Worm (Caenorhabditis elegans) whole organism, L4 larva: ENCODE results near the gene nhr-257.

Experiments
- D1046.2 ChIP-seq: fragments of 200-800 bp; sonication (Bioruptor generic); IDR thresholded peaks from 2 replicates; pipeline ENCODE4 v1.3.6; 2022; ENCODE audit warnings: missing genetic modification characterization, missing compliant biosample characterization
- F10B5.3 ChIP-seq: sonication (generic microtip); optimal IDR thresholded peaks from 2 replicates; lab custom pipeline; 2016; ENCODE audit warnings: mild to moderate bottlenecking, missing genetic modification characterization, missing compliant biosample characterization
- F37D6.2 ChIP-seq: sonication (generic microtip); optimal IDR thresholded peaks from 2 replicates; lab custom pipeline; 2016; ENCODE audit warnings: mild to moderate bottlenecking, missing genetic modification characterization, missing compliant biosample characterization
- F49E8.2 ChIP-seq: sonication (generic microtip); optimal IDR thresholded peaks from 2 replicates; lab custom pipeline; 2016; ENCODE audit warnings: missing compliant biosample characterization, mild to moderate bottlenecking, missing genetic modification characterization, borderline replicate concordance
- Y105C5A.15 ChIP-seq: fragments of 200-800 bp; sonication (Bioruptor generic); IDR thresholded peaks from 2 replicates; pipeline ENCODE4 v1.3.6; 2022; ENCODE audit warnings: missing genetic modification characterization, missing compliant biosample characterization
- ZK546.5 ChIP-seq, 2 experiments: sonication (generic microtip); optimal IDR thresholded peaks; 2 replicates each; lab custom pipeline; 2017; ENCODE audit warnings: missing biosample characterization in 2 of 2, missing genetic modification characterization in 2 of 2
- aha-1 ChIP-seq: fragments of 150-350 bp; peaks from one replicate; lab custom pipeline; 2014; ENCODE audit warnings: missing biosample characterization, missing genetic modification characterization
- aly-2 ChIP-seq: sonication (generic microtip); optimal IDR thresholded peaks from 2 replicates; lab custom pipeline; 2018; ENCODE audit warnings: missing biosample characterization, missing genetic modification characterization
- arid-1 ChIP-seq: fragments of 200-800 bp; sonication (Bioruptor generic); conservative IDR thresholded peaks from 2 replicates; pipeline ENCODE4 v1.3.6; 2022; ENCODE audit warnings: missing genetic modification reagents, missing genetic modification characterization, missing compliant biosample characterization
- attf-4 ChIP-seq: sonication (generic microtip); optimal IDR thresholded peaks from 3 replicates; lab custom pipeline; 2017; ENCODE audit warnings: missing biosample characterization, missing genetic modification characterization
- ctbp-1 ChIP-seq: fragments of 200-800 bp; sonication (Bioruptor generic); IDR thresholded peaks from 2 replicates; pipeline ENCODE4 v1.3.6; 2022; ENCODE audit warnings: missing genetic modification reagents, missing genetic modification characterization, missing compliant biosample characterization
- daf-16 ChIP-seq, 3 experiments: sonication (generic microtip); optimal IDR thresholded peaks; 2 replicates each; lab custom pipeline; 2016 to 2017; ENCODE audit warnings: missing genetic modification characterization in 3 of 3, missing genetic modification reagents in 3 of 3, mild to moderate bottlenecking in 2 of 3, missing compliant biosample characterization in 2 of 3, missing biosample characterization in 1 of 3, moderate library complexity in 1 of 3
- daf-19 ChIP-seq: fragments of 200-800 bp; sonication (Bioruptor generic); conservative IDR thresholded peaks from 2 replicates; pipeline ENCODE4 v1.3.6; 2022; ENCODE audit warnings: missing genetic modification characterization, missing compliant biosample characterization
- dmd-6 ChIP-seq: fragments of 200-800 bp; sonication (Bioruptor generic); IDR thresholded peaks from 2 replicates; pipeline ENCODE4 v1.3.6; 2022; ENCODE audit warnings: missing genetic modification reagents, missing genetic modification characterization, missing compliant biosample characterization
- dmd-8 ChIP-seq: fragments of 200-800 bp; sonication (Bioruptor generic); IDR thresholded peaks from 2 replicates; pipeline ENCODE4 v1.3.6; 2022; ENCODE audit warnings: missing genetic modification characterization, missing compliant biosample characterization
- dve-1 ChIP-seq: sonication (generic microtip); optimal IDR thresholded peaks from 2 replicates; lab custom pipeline; 2017; ENCODE audit warnings: antibody characterized with exemption, mild to moderate bottlenecking, missing genetic modification characterization, missing compliant biosample characterization; ENCODE audit not compliant: insufficient read depth
- hmg-1.1 ChIP-seq: fragments of 200-800 bp; sonication (Bioruptor generic); IDR thresholded peaks from 2 replicates; pipeline ENCODE4 v1.3.6; 2022; ENCODE audit warnings: missing genetic modification reagents, missing genetic modification characterization, missing compliant biosample characterization
- lim-7 ChIP-seq: fragments of 200-800 bp; sonication (Bioruptor generic); IDR thresholded peaks from 2 replicates; pipeline ENCODE4 v1.3.6; 2022; ENCODE audit warnings: missing genetic modification characterization, missing compliant biosample characterization
- lin-15B ChIP-seq: fragments of 150-350 bp; sonication (generic microtip); optimal IDR thresholded peaks from 3 replicates; lab custom pipeline; 2014; ENCODE audit warnings: missing biosample characterization, missing genetic modification characterization
- mdt-29 ChIP-seq: fragments of 200-800 bp; sonication (Bioruptor generic); IDR thresholded peaks from 2 replicates; pipeline ENCODE4 v1.3.6; 2022; ENCODE audit warnings: missing genetic modification reagents, missing genetic modification characterization, missing compliant biosample characterization
- mes-2 ChIP-seq: sonication (generic microtip); optimal IDR thresholded peaks from 2 replicates; lab custom pipeline; 2016; ENCODE audit warnings: missing genotype, mild to moderate bottlenecking, missing genetic modification characterization, missing compliant biosample characterization; ENCODE audit not compliant: poor library complexity, severe bottlenecking
- mxl-2 ChIP-seq: fragments of 200-800 bp; sonication (Bioruptor generic); conservative IDR thresholded peaks from 2 replicates; pipeline ENCODE4 v1.3.6; 2022; ENCODE audit warnings: missing genetic modification reagents, missing genetic modification characterization, missing compliant biosample characterization
- nhr-102 ChIP-seq: sonication (generic microtip); optimal IDR thresholded peaks from 2 replicates; lab custom pipeline; 2016; ENCODE audit warnings: mild to moderate bottlenecking, missing genetic modification characterization, moderate library complexity, missing compliant biosample characterization
- nhr-11 ChIP-seq: fragments of 150-350 bp; optimal IDR thresholded peaks from 2 replicates; lab custom pipeline; 2014; ENCODE audit warnings: missing biosample characterization, missing genetic modification characterization
- nhr-237 ChIP-seq: sonication (generic microtip); optimal IDR thresholded peaks from 2 replicates; lab custom pipeline; 2017; ENCODE audit warnings: missing biosample characterization, missing genetic modification characterization
- nhr-25 ChIP-seq: sonication (generic microtip); optimal IDR thresholded peaks from 2 replicates; lab custom pipeline; 2017; ENCODE audit warnings: missing genetic modification characterization, mild to moderate bottlenecking, missing compliant biosample characterization, antibody characterized with exemption, moderate library complexity, borderline replicate concordance; ENCODE audit not compliant: insufficient read depth
- nhr-42 ChIP-seq: fragments of 200-800 bp; sonication (Bioruptor generic); IDR thresholded peaks from 2 replicates; pipeline ENCODE4 v1.3.6; 2022; ENCODE audit warnings: missing genetic modification characterization, missing compliant biosample characterization
- nhr-6 ChIP-seq: fragments of 150-350 bp; optimal IDR thresholded peaks from 2 replicates; lab custom pipeline; 2014; ENCODE audit warnings: missing biosample characterization, missing genetic modification characterization
- rbr-2 ChIP-seq: sonication (generic microtip); optimal IDR thresholded peaks from 2 replicates; lab custom pipeline; 2016; ENCODE audit warnings: missing genotype, missing genetic modification characterization, missing compliant biosample characterization
- skn-1 ChIP-seq: fragments of 150-350 bp; optimal IDR thresholded peaks from 2 replicates; lab custom pipeline; 2014; ENCODE audit warnings: missing biosample characterization, missing genetic modification characterization
- snpc-1.2 ChIP-seq: fragments of 200-800 bp; sonication (Bioruptor generic); IDR thresholded peaks from 2 replicates; pipeline ENCODE4 v1.3.6; 2022; ENCODE audit warnings: missing genetic modification reagents, missing genetic modification characterization, missing compliant biosample characterization
- vab-7 ChIP-seq: fragments of 200-800 bp; sonication (Bioruptor generic); IDR thresholded peaks from 2 replicates; pipeline ENCODE4 v1.3.6; 2022; ENCODE audit warnings: missing genetic modification reagents, missing genetic modification characterization, missing compliant biosample characterization
- ztf-11 ChIP-seq: fragments of 150-350 bp; optimal IDR thresholded peaks from 2 replicates; lab custom pipeline; 2014; ENCODE audit warnings: missing biosample characterization, missing genetic modification characterization
- ztf-7 ChIP-seq: fragments of 150-350 bp; optimal IDR thresholded peaks from 2 replicates; lab custom pipeline; 2014; ENCODE audit warnings: missing biosample characterization, missing genetic modification characterization

nhr-257 gene

ce11 chrII:3877127-3877526, 24.4 kb downstream of the nhr-257 start, which contains the start of gene nep-3:
Gene nep-3 (minus strand): TSS chrII:3877227.
- TF ChIP-seq Y105C5A.15 (GFP tag; lab: Robert Waterston, UW) (no peak), attf-4 (tag; lab: Kevin White, UChicago) (no peak), nhr-25 (tag; lab: Kevin White, UChicago) (no peak), dmd-8 (no peak), ctbp-1 (GFP tag; lab: Robert Waterston, UW) (no peak), daf-19 (GFP tag; lab: Robert Waterston, UW) (no peak), nhr-237 (tag; lab: Kevin White, UChicago) (no peak), aly-2 (tag; lab: Kevin White, UChicago) (no peak), mdt-29 (GFP tag; lab: Robert Waterston, UW) (no peak), D1046.2 (no peak), nhr-42 (GFP tag; lab: Robert Waterston, UW) (no peak), dmd-6 (GFP tag; lab: Robert Waterston, UW) (no peak), daf-16 (GFP tag; optimal IDR thresholded peaks at IDR 0.05; lab: Kevin White, UChicago) (no peak), daf-16 (tag; optimal IDR thresholded peaks at IDR 0.05; lab: Kevin White, UChicago) (no peak), ZK546.5 (tag; optimal IDR thresholded peaks at IDR 0.05; lab: Kevin White, UChicago) (no peak), dve-1 (tag; lab: Kevin White, UChicago) (no peak), rbr-2 (no peak), F10B5.3 (tag; lab: Kevin White, UChicago) (no peak), F49E8.2 (no peak)

DNA sequence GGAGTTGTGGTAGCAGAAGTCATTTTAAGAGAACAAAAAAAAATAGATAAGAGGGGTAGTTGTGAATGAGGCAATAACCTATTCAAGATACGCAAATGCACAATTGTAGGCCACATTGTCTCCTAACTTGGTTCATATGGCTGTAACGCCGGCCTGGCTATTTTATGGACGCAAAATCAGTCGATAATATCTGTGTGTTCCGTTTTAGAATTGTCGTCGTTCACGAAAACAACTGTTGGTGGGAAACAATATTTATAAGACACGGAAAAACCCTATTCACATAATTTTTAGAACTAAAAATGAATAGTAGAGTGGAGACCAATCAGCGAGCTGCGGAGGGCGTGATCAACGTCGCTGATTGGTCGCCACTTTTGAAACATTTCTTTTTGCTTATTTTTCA, 25.1 kb downstream of the nhr-257 start, which contains the start of gene sdz-7:
TSS of gene sdz-7 (minus strand) at position 101 of the 400 bp plus-strand sequence.
- TF ChIP-seq ztf-11 (tag; lab: Kevin White, UChicago) (no peak), ztf-7 (tag; lab: Kevin White, UChicago) (no peak), nhr-6 (tag; lab: Kevin White, UChicago) (no peak), aha-1 (tag; lab: Kevin White, UChicago) (no peak)

ce11 chrII:3878330-3878729, 25.6 kb downstream of the nhr-257 start, which contains the start of gene srh-250:
Gene srh-250 (plus strand): TSS chrII:3878630.
- TF ChIP-seq arid-1 (no peak), ctbp-1 (GFP tag; lab: Robert Waterston, UW) (no peak), lim-7 (GFP tag; lab: Robert Waterston, UW) (no peak), daf-19 (GFP tag; lab: Robert Waterston, UW) (no peak), hmg-1.1 (GFP tag; lab: Robert Waterston, UW) (no peak)

DNA sequence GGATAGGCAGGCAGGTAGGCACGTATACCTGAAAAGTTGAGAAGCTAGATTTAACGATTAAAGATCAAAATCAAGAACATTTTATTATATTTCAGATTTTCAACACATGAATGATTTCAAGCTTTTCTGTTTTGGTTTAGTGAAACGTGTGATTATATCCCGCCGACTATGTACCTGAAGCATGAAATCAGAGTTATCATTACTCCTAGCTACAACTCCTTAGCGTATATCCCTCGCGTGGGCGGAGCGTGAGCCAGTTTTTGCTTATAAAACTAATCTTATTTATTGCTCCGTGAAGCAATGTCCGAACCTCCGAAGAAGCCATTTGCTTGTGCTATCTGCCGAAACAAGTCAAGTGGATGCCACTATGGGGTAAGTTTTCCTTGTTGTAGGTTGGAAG, 27.2 kb downstream of the nhr-257 start, which contains the start of gene nhr-166:
TSS of gene nhr-166 (plus strand) at position 301 of the 400 bp plus-strand sequence.
- no peak for TF ChIP-seq mes-2 (tag; lab: Kevin White, UChicago)
- no peak for TF ChIP-seq nhr-11 (tag; lab: Kevin White, UChicago)
- no peak for TF ChIP-seq daf-16 (GFP tag; optimal IDR thresholded peaks at IDR 0.05; lab: Kevin White, UChicago)
- TF ChIP-seq daf-16 (tag; optimal IDR thresholded peaks at IDR 0.05; lab: Kevin White, UChicago), result no peak
- TF ChIP-seq snpc-1.2 (GFP tag; lab: Robert Waterston, UW), result no peak
- no peak for TF ChIP-seq skn-1 (tag; lab: Kevin White, UChicago)
- TF ChIP-seq attf-4 (tag; lab: Kevin White, UChicago), result no peak
- TF ChIP-seq vab-7, result no peak
- TF ChIP-seq aly-2 (tag; lab: Kevin White, UChicago), result no peak
- TF ChIP-seq arid-1, result no peak
- no peak for TF ChIP-seq mxl-2

ce11 chrII:3891124-3891523, 38.4 kb downstream of the nhr-257 start, which contains the start of gene F53C3.8:
Gene F53C3.8 (plus strand): TSS chrII:3891424.
- TF ChIP-seq ztf-11 (tag; lab: Kevin White, UChicago), result no peak
- no peak for TF ChIP-seq vab-7
- TF ChIP-seq nhr-102 (tag; lab: Kevin White, UChicago), result no peak
- TF ChIP-seq F10B5.3 (tag; lab: Kevin White, UChicago), result no peak
- no peak for TF ChIP-seq F37D6.2
- TF ChIP-seq lin-15B (tag; lab: Kevin White, UChicago), result no peak
- no peak for TF ChIP-seq arid-1
